Fruit fly (Drosophila melanogaster) Kc167 (cell line): ENCODE measurements around the gene CG7728.

Source experiments
- Myc ChIP-seq: fragments of >200 bp; optimal IDR thresholded peaks from 2 replicates; lab custom pipeline; 2017; ENCODE audit warnings: missing external identifiers
- h ChIP-seq: fragments of >200 bp; optimal IDR thresholded peaks from 3 replicates; lab custom pipeline; 2018; ENCODE audit warnings: missing external identifiers
- psq ChIP-seq: fragments of >200 bp; optimal IDR thresholded peaks from 2 replicates; lab custom pipeline; 2017; ENCODE audit warnings: missing external identifiers
- ttk ChIP-seq: sonication (Bioruptor generic); optimal IDR thresholded peaks from 2 replicates; lab custom pipeline; 2017; ENCODE audit warnings: missing external identifiers

- TF ChIP-seq Myc (lab: Kevin White, UChicago), result no peak
- TF ChIP-seq psq, result no peak
- TF ChIP-seq h, result no peak
- TF ChIP-seq ttk (lab: Kevin White, UChicago), result no peak
Measured at dm6 chr3L:16987347-16987746, 29.0 kb upstream of the CG7728 start.
